Fruit fly (Drosophila melanogaster) whole organism, prepupa: ENCODE results near the gene Nuak.

Source experiments
- CG1621 ChIP-seq: fragments of 200-800 bp; sonication (Bioruptor generic); optimal IDR thresholded peaks from 3 replicates; lab custom pipeline; 2018; ENCODE audit warnings: missing biosample characterization, mild to moderate bottlenecking, missing genetic modification characterization
- Gug ChIP-seq: fragments of 200-800 bp; sonication (Bioruptor generic); IDR thresholded peaks from 2 replicates; pipeline ENCODE4 v1.3.6; 2022; ENCODE audit warnings: missing biosample characterization, missing genetic modification characterization
- Hr39 ChIP-seq: fragments of 200-800 bp; sonication (Bioruptor generic); optimal IDR thresholded peaks from 2 replicates; lab custom pipeline; 2016; ENCODE audit warnings: missing biosample characterization, missing genetic modification characterization
- Lpt ChIP-seq: fragments of 200-800 bp; sonication (Bioruptor generic); optimal IDR thresholded peaks from 3 replicates; lab custom pipeline; 2016; ENCODE audit warnings: missing biosample characterization, missing genetic modification characterization

- no peak for TF ChIP-seq CG1621 (tag; lab: Kevin White, UChicago)
- TF ChIP-seq Lpt (GFP tag; lab: Kevin White, UChicago) = no peak
- TF ChIP-seq Hr39 (GFP tag; lab: Kevin White, UChicago) = peak; percentile 1
- no peak for TF ChIP-seq Gug (GFP tag; lab: Robert Waterston, UW)
Measured at dm6 chr3R:10266624-10267492, 2.8 kb downstream of the Nuak start.
